Fruit fly (Drosophila melanogaster): Measurements from ENCODE around the gene hzg.
A peak's percentile ranks its signal among the peaks of the same experiment; 100 is the strongest.

Gene hzg

dm6 chr3L:16002116-16002716, 2.3 kb downstream of the hzg start (continued):
- TF ChIP-seq CG6163 (GFP tag; IDR thresholded peaks at IDR 0.05) = peak; percentile 46; the same call in 2 of the 3 replicates
- peak; percentile 61 for TF ChIP-seq CG6808 (GFP tag; optimal IDR thresholded peaks at IDR 0.05)
- TF ChIP-seq fd59A (GFP tag; optimal IDR thresholded peaks at IDR 0.05) = no peak
- TF ChIP-seq CG11294 (GFP tag; IDR thresholded peaks at IDR 0.05) = no peak
- TF ChIP-seq esn (GFP tag; optimal IDR thresholded peaks at IDR 0.05) = no peak
- peak; percentile 77 for TF ChIP-seq CG8119 (GFP tag; IDR thresholded peaks at IDR 0.05)
- TF ChIP-seq Eip78C (GFP tag) = peak; percentile 86
- TF ChIP-seq Ets96B (tag; optimal IDR thresholded peaks at IDR 0.05) = peak; percentile 43
- peak; percentile 9 for TF ChIP-seq CG10631 (GFP tag; optimal IDR thresholded peaks at IDR 0.05)
- peak; percentile 80 for TF ChIP-seq CG32006 (GFP tag; optimal IDR thresholded peaks at IDR 0.05)
- TF ChIP-seq Hr38 (GFP tag; optimal IDR thresholded peaks at IDR 0.05) = no peak
- TF ChIP-seq Blimp-1 (GFP tag; optimal IDR thresholded peaks at IDR 0.05) = no peak
- TF ChIP-seq CG34406 (GFP tag; optimal IDR thresholded peaks at IDR 0.05) = no peak
- TF ChIP-seq salr (GFP tag; optimal IDR thresholded peaks at IDR 0.05) = peak in 1 of 2 experiments; percentile 3
- TF ChIP-seq lz (GFP tag; optimal IDR thresholded peaks at IDR 0.05) = no peak
- TF ChIP-seq Met (GFP tag; optimal IDR thresholded peaks at IDR 0.05) = no peak
- TF ChIP-seq CG8319 (GFP tag; optimal IDR thresholded peaks at IDR 0.05) = no peak
- peak; percentile 10 for TF ChIP-seq CG3919 (GFP tag; optimal IDR thresholded peaks at IDR 0.05)
- peak; percentile 76 to 80 for TF ChIP-seq ss (GFP tag; optimal IDR thresholded peaks at IDR 0.05)
- peak; percentile 39 for TF ChIP-seq fkh (GFP tag; optimal IDR thresholded peaks at IDR 0.05)
- peak; percentile 15 for TF ChIP-seq net (GFP tag; optimal IDR thresholded peaks at IDR 0.05)
- TF ChIP-seq CG11762 (GFP tag; optimal IDR thresholded peaks at IDR 0.05; ENCODE audit: insufficient read depth) = no peak
- TF ChIP-seq CG6792 (GFP tag; optimal IDR thresholded peaks at IDR 0.05) = no peak
- TF ChIP-seq topi (GFP tag; optimal IDR thresholded peaks at IDR 0.05) = no peak
- TF ChIP-seq Smox (GFP tag; optimal IDR thresholded peaks at IDR 0.05) = no peak
- TF ChIP-seq CG6854 (GFP tag; optimal IDR thresholded peaks at IDR 0.05) = no peak
- TF ChIP-seq Sox14 (GFP tag; optimal IDR thresholded peaks at IDR 0.05) = peak; percentile 20
- TF ChIP-seq OdsH (GFP tag; optimal IDR thresholded peaks at IDR 0.05) = peak; percentile 48
- peak; percentile 29 for TF ChIP-seq dac (GFP tag; optimal IDR thresholded peaks at IDR 0.05)
- no peak for TF ChIP-seq acj6 (GFP tag; optimal IDR thresholded peaks at IDR 0.05)
- TF ChIP-seq Eip75B (GFP tag; optimal IDR thresholded peaks at IDR 0.05) = no peak
- TF ChIP-seq Hr4 (GFP tag; optimal IDR thresholded peaks at IDR 0.05) = peak; percentile 82
- no peak for TF ChIP-seq CG1621 (tag; optimal IDR thresholded peaks at IDR 0.05)
- peak; percentile 12 for TF ChIP-seq achi (GFP tag; optimal IDR thresholded peaks at IDR 0.05)

- TF ChIP-seq CG10631 (GFP tag; optimal IDR thresholded peaks at IDR 0.05) = peak; percentile 23
- TF ChIP-seq CG34406 (GFP tag; optimal IDR thresholded peaks at IDR 0.05) = no peak
- TF ChIP-seq CG3919 (GFP tag; optimal IDR thresholded peaks at IDR 0.05) = peak; percentile 45
- peak; percentile 39 for TF ChIP-seq cyc (GFP tag; optimal IDR thresholded peaks at IDR 0.05)
- peak; percentile 16 for TF ChIP-seq Hr38 (GFP tag; optimal IDR thresholded peaks at IDR 0.05)
- peak; percentile 45 for TF ChIP-seq Smox (GFP tag; optimal IDR thresholded peaks at IDR 0.05)
- peak; percentile 70 for TF ChIP-seq OdsH (GFP tag; optimal IDR thresholded peaks at IDR 0.05)
- TF ChIP-seq CG11294 (GFP tag; IDR thresholded peaks at IDR 0.05) = peak; percentile 78
- TF ChIP-seq Blimp-1 (GFP tag; optimal IDR thresholded peaks at IDR 0.05) = no peak
- peak; percentile 91 for TF ChIP-seq CG8119 (GFP tag; IDR thresholded peaks at IDR 0.05)
- peak; percentile 73 for TF ChIP-seq net (GFP tag; optimal IDR thresholded peaks at IDR 0.05)
- TF ChIP-seq salr (GFP tag; optimal IDR thresholded peaks at IDR 0.05) = peak in 1 of 2 experiments; percentile 60
- no peak for TF ChIP-seq CG6808 (GFP tag; optimal IDR thresholded peaks at IDR 0.05)
- no peak for TF ChIP-seq CG9139 (GFP tag; optimal IDR thresholded peaks at IDR 0.05)
- no peak for TF ChIP-seq fd59A (GFP tag; optimal IDR thresholded peaks at IDR 0.05)
- peak; percentile 76 for TF ChIP-seq Lpt (GFP tag; optimal IDR thresholded peaks at IDR 0.05)
- TF ChIP-seq CG3032 (tag; optimal IDR thresholded peaks at IDR 0.05) = peak; percentile 9
- no peak for TF ChIP-seq CG8632 (GFP tag; optimal IDR thresholded peaks at IDR 0.05)
- peak; percentile 60 for TF ChIP-seq Gug (GFP tag; IDR thresholded peaks at IDR 0.05)
- TF ChIP-seq dsx (GFP tag; optimal IDR thresholded peaks at IDR 0.05; ENCODE audit: poor library complexity, severe bottlenecking) = no peak
- no peak for TF ChIP-seq ss (GFP tag; optimal IDR thresholded peaks at IDR 0.05)
- TF ChIP-seq CG1621 (tag; optimal IDR thresholded peaks at IDR 0.05) = no peak
- TF ChIP-seq CG15336 (GFP tag; IDR thresholded peaks at IDR 0.05) = peak; percentile 91
- TF ChIP-seq topi (GFP tag; optimal IDR thresholded peaks at IDR 0.05) = peak; percentile 16
- TF ChIP-seq Ets21C (GFP tag; optimal IDR thresholded peaks at IDR 0.05) = no peak
- no peak for TF ChIP-seq CG7368 (GFP tag; optimal IDR thresholded peaks at IDR 0.05)
- TF ChIP-seq Sox102F (GFP tag; optimal IDR thresholded peaks at IDR 0.05) = no peak
- no peak for TF ChIP-seq fd85E (GFP tag; optimal IDR thresholded peaks at IDR 0.05)
- TF ChIP-seq Met (GFP tag; optimal IDR thresholded peaks at IDR 0.05) = peak; percentile 53
- no peak for TF ChIP-seq CG10669 (GFP tag; optimal IDR thresholded peaks at IDR 0.05)
- peak; percentile 91 for TF ChIP-seq CG32006 (GFP tag; optimal IDR thresholded peaks at IDR 0.05)
- TF ChIP-seq CG6163 (GFP tag; IDR thresholded peaks at IDR 0.05) = no peak; the same call in 2 of the 3 replicates
Measured at dm6 chr3L:16001164-16001679, 3.3 kb downstream of the hzg start.

Measured in whole organism, prepupa.